Fruit fly (Drosophila melanogaster): ENCODE measurements around the gene bdl.

Gene bdl

DNA sequence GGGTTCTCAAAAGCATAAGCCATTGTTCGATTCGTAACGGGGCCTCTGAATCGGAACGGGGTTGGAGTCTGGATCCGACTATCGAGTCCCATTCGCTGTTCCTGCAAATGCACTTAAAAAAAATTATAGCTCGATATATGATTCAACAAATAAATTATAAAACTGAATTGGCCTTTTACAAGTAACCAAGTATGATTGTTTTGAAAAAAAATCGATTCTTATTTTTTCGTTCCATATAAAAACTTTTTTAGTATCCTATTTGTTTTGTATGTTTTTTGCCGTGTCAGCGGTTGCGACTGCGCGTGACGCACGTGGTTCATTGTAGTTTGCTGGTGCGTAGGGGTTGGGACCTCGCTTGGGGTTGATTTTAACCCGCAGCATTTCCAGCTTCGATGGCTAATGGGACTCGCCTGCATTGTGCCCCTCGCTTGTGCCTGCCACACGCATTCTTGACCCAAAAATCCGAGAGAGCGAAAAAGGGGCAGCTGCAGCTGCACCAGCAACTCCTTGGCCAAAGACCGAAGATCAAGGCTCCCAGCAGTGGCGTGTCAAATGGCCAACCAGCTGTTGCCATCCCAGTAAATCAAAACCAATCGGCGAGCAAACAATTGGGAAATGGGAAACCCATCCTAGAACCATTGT is 26.4 kb downstream of the bdl start (continued):
- no peak for TF ChIP-seq sc (optimal IDR thresholded peaks at IDR 0.05)
- peak; percentile 25 for TF ChIP-seq sc (GFP tag; optimal IDR thresholded peaks at IDR 0.05)
- TF ChIP-seq CG8281 (tag; optimal IDR thresholded peaks at IDR 0.05) = no peak
- TF ChIP-seq sima (GFP tag; optimal IDR thresholded peaks at IDR 0.05) = no peak
- no peak for TF ChIP-seq toy (GFP tag; IDR thresholded peaks at IDR 0.05)
- TF ChIP-seq Dip2 (GFP tag; IDR thresholded peaks at IDR 0.05) = no peak
- no peak for TF ChIP-seq Dip3 (GFP tag; optimal IDR thresholded peaks at IDR 0.05)
- peak; percentile 75 for TF ChIP-seq CG17361 (GFP tag; IDR thresholded peaks at IDR 0.05)
- no peak for TF ChIP-seq Scr (GFP tag; IDR thresholded peaks at IDR 0.05; ENCODE audit: partially characterized antibody)
- TF ChIP-seq tap (tag; optimal IDR thresholded peaks at IDR 0.05) = no peak
- TF ChIP-seq CG10274 (GFP tag; optimal IDR thresholded peaks at IDR 0.05) = no peak
- peak; percentile 58 for TF ChIP-seq CG1603 (tag; optimal IDR thresholded peaks at IDR 0.05)
- TF ChIP-seq h (optimal IDR thresholded peaks at IDR 0.05) = no peak
- peak; percentile 50 for TF ChIP-seq CG12155 (GFP tag; optimal IDR thresholded peaks at IDR 0.05)
- peak; percentile 23; the same call in 1 of the 2 replicates for TF ChIP-seq chm (GFP tag; IDR thresholded peaks at IDR 0.05)
- TF ChIP-seq dati (GFP tag; IDR thresholded peaks at IDR 0.05) = no peak
- no peak for TF ChIP-seq MESR4 (GFP tag; optimal IDR thresholded peaks at IDR 0.05)
- no peak for TF ChIP-seq rib (GFP tag; IDR thresholded peaks at IDR 0.05)
- peak; percentile 52; the same call in 1 of the 3 replicates for TF ChIP-seq tgo (GFP tag; IDR thresholded peaks at IDR 0.05)
- peak; percentile 5 for TF ChIP-seq cato (GFP tag; optimal IDR thresholded peaks at IDR 0.05; ENCODE audit: borderline replicate concordance)
- TF ChIP-seq ash1 (GFP tag; optimal IDR thresholded peaks at IDR 0.05) = no peak
- TF ChIP-seq CG42726 (GFP tag; IDR thresholded peaks at IDR 0.05; ENCODE audit: partially characterized antibody) = no peak
- no peak for TF ChIP-seq dimm (GFP tag; IDR thresholded peaks at IDR 0.05)
- TF ChIP-seq Rx (GFP tag; IDR thresholded peaks at IDR 0.05) = 0 out of 2 replicates have a peak, but pooled peaks have one; percentile 49
- TF ChIP-seq slp2 (GFP tag; optimal IDR thresholded peaks at IDR 0.05) = peak; percentile 14
- peak; percentile 81 for TF ChIP-seq CG4424 (GFP tag; optimal IDR thresholded peaks at IDR 0.05)
- TF ChIP-seq D19B (GFP tag; optimal IDR thresholded peaks at IDR 0.05) = no peak
- TF ChIP-seq al (GFP tag; IDR thresholded peaks at IDR 0.05) = no peak
- TF ChIP-seq dmrt11E (tag; optimal IDR thresholded peaks at IDR 0.05) = peak; percentile 96
- TF ChIP-seq aop (GFP tag; IDR thresholded peaks at IDR 0.05) = no peak
- peak; percentile 55 for TF ChIP-seq CG12236 (GFP tag; optimal IDR thresholded peaks at IDR 0.05)
- no peak for TF ChIP-seq CG7987 (GFP tag; optimal IDR thresholded peaks at IDR 0.05)
- peak; percentile 57; the same call in 2 of the 3 replicates for TF ChIP-seq z (GFP tag; IDR thresholded peaks at IDR 0.05)
- TF ChIP-seq MTF-1 (GFP tag; optimal IDR thresholded peaks at IDR 0.05; ENCODE audit: borderline replicate concordance) = no peak
- no peak for TF ChIP-seq CG17912 (GFP tag; optimal IDR thresholded peaks at IDR 0.05)
- TF ChIP-seq sd (tag; optimal IDR thresholded peaks at IDR 0.05) = no peak

- TF ChIP-seq sens (GFP tag) (peak; percentile 55), aop (GFP tag; IDR thresholded peaks at IDR 0.05) (no peak), mirr (GFP tag; optimal IDR thresholded peaks at IDR 0.05) (no peak), CG11696 (GFP tag; IDR thresholded peaks at IDR 0.05) (no peak), zen (tag; optimal IDR thresholded peaks at IDR 0.05) (peak; percentile 29), gce (GFP tag; IDR thresholded peaks at IDR 0.05) (no peak), Opbp (GFP tag; IDR thresholded peaks at IDR 0.05; ENCODE audit: partially characterized antibody) (no peak), CG32772 (GFP tag; IDR thresholded peaks at IDR 0.05) (no peak), CG30431 (GFP tag; optimal IDR thresholded peaks at IDR 0.05) (no peak), cg (GFP tag; optimal IDR thresholded peaks at IDR 0.05) (no peak), CG11723 (GFP tag; optimal IDR thresholded peaks at IDR 0.05) (no peak), Ets65A (GFP tag) (no peak), CG6272 (GFP tag; IDR thresholded peaks at IDR 0.05) (no peak), CG4424 (GFP tag; optimal IDR thresholded peaks at IDR 0.05) (no peak)
Measured at dm6 chr2L:4352675-4353074, 28.3 kb downstream of the bdl start, which contains the start of gene CG15429. TSS of gene CG15429 (plus strand) at chr2L:4352975.

Measured in whole organism, embryonic.